Worm (Caenorhabditis elegans) whole organism, L2 larva: ENCODE data around the gene srg-7.

Source experiments
- ceh-82 ChIP-seq: fragments of 150-350 bp; optimal IDR thresholded peaks from 2 replicates; lab custom pipeline; 2014; ENCODE audit warnings: missing biosample characterization, missing genetic modification characterization
- elt-3 ChIP-seq: sonication (generic microtip); optimal IDR thresholded peaks from 2 replicates; lab custom pipeline; 2017; ENCODE audit warnings: missing biosample characterization, missing genetic modification characterization
- lin-11 ChIP-seq: fragments of 150-350 bp; sonication (generic microtip); optimal IDR thresholded peaks from 2 replicates; lab custom pipeline; 2014; ENCODE audit warnings: missing biosample characterization, missing genetic modification characterization, inconsistent platforms, mixed read lengths
- lin-39 ChIP-seq: fragments of 150-350 bp; optimal IDR thresholded peaks from 2 replicates; lab custom pipeline; 2014; ENCODE audit warnings: missing biosample characterization, missing genetic modification reagents, missing genetic modification characterization
- mdl-1 ChIP-seq, 2 experiments: fragments of 150-350 bp in 1 of 2; sonication (generic microtip) in 1 of 2; optimal IDR thresholded peaks; 2 replicates each; lab custom pipeline; 2017; ENCODE audit warnings: missing biosample characterization in 2 of 2, missing genetic modification characterization in 2 of 2
- nhr-6 ChIP-seq: fragments of 150-350 bp; optimal IDR thresholded peaks from 2 replicates; lab custom pipeline; 2014; ENCODE audit warnings: missing biosample characterization, missing genetic modification characterization
- skn-1 ChIP-seq: sonication (generic microtip); optimal IDR thresholded peaks from 2 replicates; lab custom pipeline; 2017; ENCODE audit warnings: missing biosample characterization, missing genetic modification characterization
- unc-39 ChIP-seq: fragments of 150-350 bp; optimal IDR thresholded peaks from 2 replicates; lab custom pipeline; 2014; ENCODE audit warnings: missing biosample characterization, missing genetic modification characterization

DNA sequence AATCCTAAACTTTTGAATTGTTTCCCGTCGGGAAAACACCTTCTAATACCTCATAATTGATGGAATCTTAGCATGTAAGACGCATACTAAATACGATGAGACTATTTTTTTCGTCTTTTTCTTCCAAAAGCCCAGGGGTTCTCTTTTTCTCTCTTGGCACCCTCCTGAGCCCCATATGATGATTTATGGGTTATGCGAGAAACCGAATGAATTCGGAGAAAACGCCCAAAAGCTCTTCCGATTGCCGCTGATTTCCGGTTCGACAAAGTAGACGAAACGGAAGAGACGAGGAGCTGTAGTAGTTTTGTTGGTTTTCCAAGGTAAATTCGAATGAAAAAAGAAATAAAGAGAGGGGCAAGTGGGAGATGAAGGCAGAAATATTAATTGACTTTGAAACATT lies 43.5 kb upstream of the srg-7 start:
- no peak for TF ChIP-seq nhr-6
- TF ChIP-seq elt-3, result no peak
- no peak for TF ChIP-seq ceh-82
- TF ChIP-seq unc-39, result no peak
- TF ChIP-seq skn-1 (tag; lab: Kevin White, UChicago), result no peak
- no peak for TF ChIP-seq lin-11 (tag; lab: Kevin White, UChicago)
- TF ChIP-seq lin-39 (tag; lab: Kevin White, UChicago), result no peak
- no peak for TF ChIP-seq mdl-1 (tag; optimal IDR thresholded peaks at IDR 0.05; lab: Kevin White, UChicago)
